Fruit fly (Drosophila melanogaster): Measurements from ENCODE around the gene CG1764.

- TF ChIP-seq CTCF (optimal IDR thresholded peaks at IDR 0.05) (no peak), CG8478 (optimal IDR thresholded peaks at IDR 0.05) (no peak)
These were observed 43.1 kb upstream of the CG1764 start for dm6 chrX:13345327-13345726.
